Fruit fly (Drosophila melanogaster): Measurements from ENCODE around the gene Tsen2.

Tsen2 gene

dm6 chr2L:16715841-16716701, 13.5 kb upstream of the Tsen2 start, which contains the start of the genes Cyt-c-d and CG31808 (continued):
- TF ChIP-seq CG11294 (GFP tag; IDR thresholded peaks at IDR 0.05): peak; percentile 97
- TF ChIP-seq CG8319 (GFP tag; optimal IDR thresholded peaks at IDR 0.05): peak; percentile 88
- TF ChIP-seq CG10631 (GFP tag; optimal IDR thresholded peaks at IDR 0.05): peak; percentile 97
- TF ChIP-seq CG34406 (GFP tag; optimal IDR thresholded peaks at IDR 0.05): peak; percentile 96
- TF ChIP-seq Met (GFP tag; optimal IDR thresholded peaks at IDR 0.05): peak; percentile 98
- peak; percentile 95 for TF ChIP-seq CG31627 (GFP tag; optimal IDR thresholded peaks at IDR 0.05)
- peak; percentile 97 for TF ChIP-seq lz (GFP tag; optimal IDR thresholded peaks at IDR 0.05)
- peak; percentile 85 for TF ChIP-seq Blimp-1 (GFP tag; optimal IDR thresholded peaks at IDR 0.05)
- peak; percentile 97 for TF ChIP-seq Sox102F (GFP tag; optimal IDR thresholded peaks at IDR 0.05)
- peak; percentile 95 for TF ChIP-seq CG7368 (GFP tag; optimal IDR thresholded peaks at IDR 0.05)
- peak; percentile 94 for TF ChIP-seq Ets96B (tag; optimal IDR thresholded peaks at IDR 0.05)
- TF ChIP-seq Lpt (GFP tag; optimal IDR thresholded peaks at IDR 0.05): peak; percentile 99
- TF ChIP-seq esn (GFP tag; optimal IDR thresholded peaks at IDR 0.05): peak; percentile 98
- peak; percentile 95 for TF ChIP-seq CG8632 (GFP tag; optimal IDR thresholded peaks at IDR 0.05)
- peak; percentile 92 for TF ChIP-seq CG6808 (GFP tag; optimal IDR thresholded peaks at IDR 0.05)
- peak; percentile 99 for TF ChIP-seq CG6276 (GFP tag; optimal IDR thresholded peaks at IDR 0.05)
- peak; percentile 98 for TF ChIP-seq acj6 (GFP tag; optimal IDR thresholded peaks at IDR 0.05)
- TF ChIP-seq vri (GFP tag; optimal IDR thresholded peaks at IDR 0.05): peak; percentile 95
- TF ChIP-seq CG6792 (GFP tag; optimal IDR thresholded peaks at IDR 0.05): peak; percentile 97
- peak; percentile 100 for TF ChIP-seq Eip78C (GFP tag)
- TF ChIP-seq CG11762 (GFP tag; optimal IDR thresholded peaks at IDR 0.05; ENCODE audit: insufficient read depth): peak; percentile 95

dm6 chr2L:16716771-16717170, 12.8 kb upstream of the Tsen2 start:
- TF ChIP-seq eg (GFP tag; IDR thresholded peaks at IDR 0.05): peak; percentile 67
- TF ChIP-seq CG8632 (GFP tag; optimal IDR thresholded peaks at IDR 0.05): no peak

- TF ChIP-seq Sox14 (GFP tag; optimal IDR thresholded peaks at IDR 0.05): no peak
- no peak for TF ChIP-seq Hr4 (GFP tag; optimal IDR thresholded peaks at IDR 0.05)
- no peak for TF ChIP-seq esn (GFP tag; optimal IDR thresholded peaks at IDR 0.05)
- no peak for TF ChIP-seq Eip75B (GFP tag; optimal IDR thresholded peaks at IDR 0.05)
- TF ChIP-seq Gug (GFP tag; IDR thresholded peaks at IDR 0.05): 0 out of 2 replicates have a peak, but pooled peaks have one; percentile 14
- TF ChIP-seq Blimp-1 (GFP tag; optimal IDR thresholded peaks at IDR 0.05): no peak
- TF ChIP-seq CG6163 (GFP tag; IDR thresholded peaks at IDR 0.05): 0 out of 3 replicates have a peak, but pooled peaks have one; percentile 8
- no peak for TF ChIP-seq pdm3 (GFP tag; optimal IDR thresholded peaks at IDR 0.05)
- no peak for TF ChIP-seq CG34406 (GFP tag; optimal IDR thresholded peaks at IDR 0.05)
- no peak for TF ChIP-seq Smox (GFP tag; optimal IDR thresholded peaks at IDR 0.05)
- peak; percentile 45; the same call in 2 of the 3 replicates for TF ChIP-seq eg (GFP tag; IDR thresholded peaks at IDR 0.05)
- TF ChIP-seq CG6276 (GFP tag; optimal IDR thresholded peaks at IDR 0.05): peak; percentile 47
- no peak for TF ChIP-seq CG10669 (GFP tag; optimal IDR thresholded peaks at IDR 0.05)
- TF ChIP-seq CG15336 (GFP tag; IDR thresholded peaks at IDR 0.05): peak; percentile 54; the same call in 1 of the 2 replicates
- peak; percentile 26 for TF ChIP-seq Eip78C (GFP tag)
- TF ChIP-seq CG6808 (GFP tag; optimal IDR thresholded peaks at IDR 0.05): no peak
- no peak for TF ChIP-seq CG3919 (GFP tag; optimal IDR thresholded peaks at IDR 0.05)
- TF ChIP-seq CG32006 (GFP tag; optimal IDR thresholded peaks at IDR 0.05): peak; percentile 23
- no peak for TF ChIP-seq lz (GFP tag; optimal IDR thresholded peaks at IDR 0.05)
- TF ChIP-seq CG8119 (GFP tag; IDR thresholded peaks at IDR 0.05): peak; percentile 43; the same call in 2 of the 3 replicates
Measured at dm6 chr2L:16718446-16719173, 11.0 kb upstream of the Tsen2 start.

All from whole organism, prepupa.